In the genomic region with DNA sequence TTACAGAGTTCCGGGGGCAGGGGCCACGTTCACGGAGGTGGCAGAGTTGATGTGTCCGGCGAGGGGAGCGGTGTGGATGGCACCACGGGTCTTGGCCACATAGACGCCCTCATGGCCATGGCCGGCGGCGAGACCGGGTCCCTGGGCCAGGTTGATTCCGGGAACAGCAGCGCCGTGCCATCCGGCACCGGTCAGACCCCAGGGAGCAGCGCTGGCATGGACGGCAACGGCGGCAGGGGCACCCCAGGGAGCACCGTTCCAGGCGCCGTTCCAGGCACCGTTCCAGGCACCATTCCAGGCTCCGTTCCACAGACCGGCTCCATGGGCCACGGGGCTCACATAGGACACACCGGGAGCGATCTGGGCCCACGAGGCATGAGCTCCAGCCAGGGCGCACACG, we compare ENCODE assay signal across 2 fruit fly cellular contexts.
TF ChIP-seq lines count a peak whose summit lies in the region.

No protein-coding gene starts in this region.

- TF ChIP-seq CTCF in whole organism, embryonic (GFP tag; optimal IDR thresholded peaks at IDR 0.05; lab: Kevin White, UChicago), result no peak

TF ChIP-seq in whole organism, embryonic, 481 proteins besides CTCF, POLR2A, EP300 and RAD21:
- TF ChIP-seq CG33557 (GFP tag; optimal IDR thresholded peaks at IDR 0.05; lab: Kevin White, UChicago), result no peak
- no peak for TF ChIP-seq ci (GFP tag; IDR thresholded peaks at IDR 0.05; lab: Robert Waterston, UW)
- 0 out of 3 replicates have a peak, but pooled peaks have one; percentile 65 for TF ChIP-seq CG11456 (GFP tag; IDR thresholded peaks at IDR 0.05; lab: Robert Waterston, UW)
- 0 out of 2 replicates have a peak, but pooled peaks have one; percentile 8 for TF ChIP-seq CG6272 (GFP tag; IDR thresholded peaks at IDR 0.05; lab: Robert Waterston, UW)
- no peak for TF ChIP-seq aop (GFP tag; IDR thresholded peaks at IDR 0.05; lab: Robert Waterston, UW)
- no peak for TF ChIP-seq crol (GFP tag; IDR thresholded peaks at IDR 0.05; lab: Robert Waterston, UW)
- no peak for TF ChIP-seq CG8944 (GFP tag; optimal IDR thresholded peaks at IDR 0.05; lab: Kevin White, UChicago)
- peak; percentile 13; the same call in 1 of the 2 replicates for TF ChIP-seq lmd (GFP tag; IDR thresholded peaks at IDR 0.05; lab: Robert Waterston, UW)
- TF ChIP-seq Hr39 (optimal IDR thresholded peaks at IDR 0.05; lab: Kevin White, UChicago), result peak; percentile 73
- no peak for TF ChIP-seq Dad (GFP tag; optimal IDR thresholded peaks at IDR 0.05; lab: Kevin White, UChicago)
- no peak for TF ChIP-seq bbx (GFP tag; IDR thresholded peaks at IDR 0.05; lab: Robert Waterston, UW; ENCODE audit: partially characterized antibody)
- TF ChIP-seq CG11247 (GFP tag; IDR thresholded peaks at IDR 0.05; lab: Robert Waterston, UW), result no peak
- TF ChIP-seq CG14014 (GFP tag; IDR thresholded peaks at IDR 0.05; lab: Robert Waterston, UW), result no peak
- peak; percentile 24; the same call in 1 of the 2 replicates for TF ChIP-seq Dref (GFP tag; IDR thresholded peaks at IDR 0.05; lab: Robert Waterston, UW)

TF ChIP-seq in whole organism, pupa, 21 proteins besides CTCF, POLR2A, EP300 and RAD21:
- TF ChIP-seq CG8159 (tag; optimal IDR thresholded peaks at IDR 0.05; lab: Kevin White, UChicago), result no peak
- no peak for TF ChIP-seq Snoo (tag; optimal IDR thresholded peaks at IDR 0.05; lab: Kevin White, UChicago)
- TF ChIP-seq CG34367 (tag; optimal IDR thresholded peaks at IDR 0.05; lab: Kevin White, UChicago), result no peak
- TF ChIP-seq rn (GFP tag; IDR thresholded peaks at IDR 0.05; lab: Robert Waterston, UW), result peak; percentile 26; the same call in 1 of the 2 replicates
